Fruit fly (Drosophila melanogaster) whole organism, embryonic: ENCODE measurements around the gene CG32040.

Experiments used
- Aef1 ChIP-seq: fragments of 200-800 bp; sonication (Bioruptor generic); IDR thresholded peaks from 3 replicates; pipeline ENCODE4 v1.3.6; 2022; ENCODE audit warnings: missing biosample characterization, missing genetic modification characterization
- Atf6 ChIP-seq: fragments of 200-800 bp; sonication (Bioruptor generic); IDR thresholded peaks from 2 replicates; pipeline ENCODE4 v1.3.6; 2022; ENCODE audit warnings: missing biosample characterization, missing genetic modification characterization
- Awh ChIP-seq: fragments of 200-800 bp; sonication (Bioruptor generic); IDR thresholded peaks from 2 replicates; pipeline ENCODE4, ENCODE4 v1.3.6; 2022; ENCODE audit warnings: missing biosample characterization, missing genetic modification characterization
- B-H2 ChIP-seq: fragments of 200-800 bp; sonication (Bioruptor generic); optimal IDR thresholded peaks from 2 replicates; lab custom pipeline; 2018; ENCODE audit warnings: missing biosample characterization, mild to moderate bottlenecking, missing genetic modification characterization
- CG10209 ChIP-seq: fragments of 200-800 bp; sonication (Bioruptor generic); optimal IDR thresholded peaks from 3 replicates; lab custom pipeline; 2017; ENCODE audit warnings: missing biosample characterization, mild to moderate bottlenecking, missing genetic modification characterization, missing genetic modification reagents
- CG12236 ChIP-seq: fragments of 200-800 bp; sonication (Bioruptor generic); optimal IDR thresholded peaks from 2 replicates; lab custom pipeline; 2016; ENCODE audit warnings: missing biosample characterization, missing genetic modification characterization
- CG12299 ChIP-seq: fragments of 200-800 bp; sonication (Bioruptor generic); optimal IDR thresholded peaks from 2 replicates; lab custom pipeline; 2018; ENCODE audit warnings: missing biosample characterization, mild to moderate bottlenecking, missing genetic modification characterization
- CG1233 ChIP-seq: fragments of 200-800 bp; sonication (Bioruptor generic); optimal IDR thresholded peaks from 4 replicates; lab custom pipeline; 2018; ENCODE audit warnings: missing biosample characterization, mild to moderate bottlenecking, missing genetic modification characterization
- CG13894 ChIP-seq: fragments of 200-800 bp; sonication (Bioruptor generic); optimal IDR thresholded peaks from 3 replicates; lab custom pipeline; 2018; ENCODE audit warnings: missing biosample characterization, mild to moderate bottlenecking, missing genetic modification characterization, moderate library complexity
- CG17328 ChIP-seq: fragments of 200-800 bp; sonication (Bioruptor generic); IDR thresholded peaks from 2 replicates; pipeline ENCODE4 v1.3.6; 2022; ENCODE audit warnings: missing biosample characterization, missing genetic modification characterization
- CG17361 ChIP-seq: fragments of 200-800 bp; sonication (Bioruptor generic); IDR thresholded peaks from 3 replicates; pipeline ENCODE4 v1.3.6; 2022; ENCODE audit warnings: missing biosample characterization, missing genetic modification characterization
- CG18011 ChIP-seq: fragments of 200-800 bp; sonication (Bioruptor generic); optimal IDR thresholded peaks from 2 replicates; lab custom pipeline; 2017; ENCODE audit warnings: missing biosample characterization, missing genetic modification characterization, mild to moderate bottlenecking, moderate library complexity, missing genotype
- CG2116 ChIP-seq: fragments of 200-800 bp; sonication (Bioruptor generic); optimal IDR thresholded peaks from 3 replicates; lab custom pipeline; 2018; ENCODE audit warnings: missing biosample characterization, mild to moderate bottlenecking, missing genetic modification characterization
- CG2120 ChIP-seq: fragments of 200-800 bp; sonication (Bioruptor generic); optimal IDR thresholded peaks from 3 replicates; lab custom pipeline; 2016; ENCODE audit warnings: missing biosample characterization, missing genetic modification characterization
- CG32767 ChIP-seq: fragments of 200-800 bp; sonication (Bioruptor generic); IDR thresholded peaks from 2 replicates; pipeline ENCODE4 v1.3.6; 2022; ENCODE audit warnings: missing biosample characterization, missing genetic modification characterization
- CG34376 ChIP-seq: fragments of 200-800 bp; sonication (Bioruptor generic); optimal IDR thresholded peaks from 2 replicates; lab custom pipeline; 2018; ENCODE audit warnings: missing biosample characterization, mild to moderate bottlenecking, missing genetic modification characterization
- CG34422 ChIP-seq: fragments of 200-800 bp; sonication (Bioruptor generic); IDR thresholded peaks from 3 replicates; pipeline ENCODE4 v1.3.6; 2022; ENCODE audit warnings: missing biosample characterization, missing genetic modification characterization
- CG3847 ChIP-seq: fragments of 200-800 bp; sonication (Bioruptor generic); IDR thresholded peaks from 2 replicates; pipeline ENCODE4 v1.3.6; 2022; ENCODE audit warnings: missing biosample characterization, missing genetic modification characterization
- CG4360 ChIP-seq: fragments of 200-800 bp; sonication (Bioruptor generic); IDR thresholded peaks from 2 replicates; pipeline ENCODE4 v1.3.6; 2022; ENCODE audit warnings: missing biosample characterization, missing genetic modification characterization
- CG7928 ChIP-seq: fragments of 200-800 bp; sonication (Bioruptor generic); optimal IDR thresholded peaks from 2 replicates; lab custom pipeline; 2017; ENCODE audit warnings: missing biosample characterization, mild to moderate bottlenecking, missing genetic modification characterization
- CG8290 ChIP-seq, 3 experiments: fragments of 200-800 bp; sonication (Bioruptor generic); optimal IDR thresholded peaks; 2 replicates each; lab custom pipeline; 2016 to 2019; ENCODE audit warnings: missing biosample characterization in 3 of 3, missing genetic modification characterization in 3 of 3, mild to moderate bottlenecking in 2 of 3, moderate library complexity in 1 of 3
- Dip3 ChIP-seq: fragments of 200-800 bp; sonication (Bioruptor generic); optimal IDR thresholded peaks from 3 replicates; lab custom pipeline; 2016; ENCODE audit warnings: missing biosample characterization, missing genetic modification characterization
- Fer1 ChIP-seq: fragments of 200-800 bp; sonication (Bioruptor generic); optimal IDR thresholded peaks from 2 replicates; lab custom pipeline; 2017; ENCODE audit warnings: missing biosample characterization, mild to moderate bottlenecking, missing genetic modification characterization
- Fer2 ChIP-seq: fragments of 200-800 bp; sonication (Bioruptor generic); optimal IDR thresholded peaks from 2 replicates; lab custom pipeline; 2018; ENCODE audit warnings: missing biosample characterization, mild to moderate bottlenecking, missing genetic modification characterization, moderate library complexity
- GATAe ChIP-seq: fragments of 200-800 bp; sonication (Bioruptor generic); conservative IDR thresholded peaks from 2 replicates; pipeline ENCODE4 v1.3.6; 2022; ENCODE audit warnings: missing biosample characterization, missing genetic modification characterization
- HLH4C ChIP-seq: fragments of 200-800 bp; sonication (Bioruptor generic); IDR thresholded peaks from 3 replicates; pipeline ENCODE4 v1.3.6; 2022; ENCODE audit warnings: missing biosample characterization, missing genetic modification characterization; ENCODE audit not compliant: partially characterized antibody
- Hmx ChIP-seq: fragments of 200-800 bp; sonication (Bioruptor generic); optimal IDR thresholded peaks from 2 replicates; lab custom pipeline; 2016; ENCODE audit warnings: missing biosample characterization, missing genetic modification characterization
- Hr39 ChIP-seq: fragments of >200 bp; optimal IDR thresholded peaks from 2 replicates; lab custom pipeline; 2017
- Hsf ChIP-seq: fragments of 200-800 bp; sonication (Bioruptor generic); optimal IDR thresholded peaks from 3 replicates; lab custom pipeline; 2016; ENCODE audit warnings: missing biosample characterization, missing genetic modification characterization
- Jarid2 ChIP-seq: fragments of 200-800 bp; sonication (Bioruptor generic); optimal IDR thresholded peaks from 3 replicates; lab custom pipeline; 2017; ENCODE audit warnings: mild to moderate bottlenecking, missing biosample characterization, missing genetic modification reagents, missing genetic modification characterization
- Kr ChIP-seq: fragments of 200-800 bp; sonication (Bioruptor generic); optimal IDR thresholded peaks from 2 replicates; lab custom pipeline; 2017; ENCODE audit warnings: missing biosample characterization, mild to moderate bottlenecking, missing genetic modification characterization
- Poxn ChIP-seq: fragments of 200-800 bp; sonication (Bioruptor generic); IDR thresholded peaks from 2 replicates; pipeline ENCODE4 v1.3.6; 2022; ENCODE audit warnings: missing biosample characterization, missing genetic modification characterization
- Ptx1 ChIP-seq: fragments of 200-800 bp; sonication (Bioruptor generic); IDR thresholded peaks from 2 replicates; pipeline ENCODE4 v1.3.6; 2022; ENCODE audit warnings: missing biosample characterization, missing genetic modification characterization
- Scr ChIP-seq: fragments of 200-800 bp; sonication (Bioruptor generic); IDR thresholded peaks from 2 replicates; pipeline ENCODE4 v1.3.6; 2022; ENCODE audit warnings: missing biosample characterization, missing genetic modification characterization; ENCODE audit not compliant: partially characterized antibody
- Sry-β ChIP-seq: fragments of 200-800 bp; sonication (Bioruptor generic); optimal IDR thresholded peaks from 2 replicates; lab custom pipeline; 2018; ENCODE audit warnings: missing biosample characterization, mild to moderate bottlenecking, missing genetic modification characterization, moderate library complexity
- ase ChIP-seq: fragments of 200-800 bp; sonication (Bioruptor generic); IDR thresholded peaks from 3 replicates; pipeline ENCODE4 v1.3.6; 2022; ENCODE audit warnings: missing biosample characterization, missing genetic modification characterization
- caup ChIP-seq: fragments of 200-800 bp; sonication (Bioruptor generic); optimal IDR thresholded peaks from 3 replicates; lab custom pipeline; 2017; ENCODE audit warnings: missing biosample characterization, mild to moderate bottlenecking, missing genetic modification characterization, moderate library complexity; ENCODE audit not compliant: severe bottlenecking
- en ChIP-seq: fragments of 200-800 bp; sonication (Bioruptor generic); optimal IDR thresholded peaks from 2 replicates; lab custom pipeline; 2016; ENCODE audit warnings: missing biosample characterization, missing genetic modification characterization
- ftz-f1 ChIP-seq: fragments of 200-800 bp; sonication (Bioruptor generic); optimal IDR thresholded peaks from 2 replicates; lab custom pipeline; 2016; ENCODE audit warnings: missing biosample characterization, missing genetic modification characterization
- gsb ChIP-seq: fragments of 200-800 bp; sonication (Bioruptor generic); IDR thresholded peaks from 2 replicates; pipeline ENCODE4 v1.3.6; 2022; ENCODE audit warnings: missing biosample characterization, missing genetic modification characterization
- h ChIP-seq: fragments of >200 bp; optimal IDR thresholded peaks from 2 replicates; lab custom pipeline; 2017
- insv ChIP-seq, 2 experiments: fragments of 200-800 bp; sonication (Bioruptor generic); optimal IDR thresholded peaks; 3 replicates each; lab custom pipeline; 2016 to 2018; ENCODE audit warnings: missing biosample characterization in 2 of 2, missing genetic modification characterization in 2 of 2
- lab ChIP-seq: fragments of 200-800 bp; sonication (Bioruptor generic); optimal IDR thresholded peaks from 3 replicates; lab custom pipeline; 2017; ENCODE audit warnings: missing biosample characterization, missing genetic modification characterization, mild to moderate bottlenecking, moderate library complexity, missing genetic modification reagents
- lola ChIP-seq, 3 experiments: fragments of >200 bp in 2 of 3; fragments of 200-800 bp in 1 of 3; sonication (Bioruptor generic) in 1 of 3; optimal IDR thresholded peaks; 2 replicates each; lab custom pipeline; 2017 to 2019; ENCODE audit warnings: missing biosample characterization in 3 of 3, missing genetic modification characterization in 3 of 3, mild to moderate bottlenecking in 1 of 3, moderate library complexity in 1 of 3
- p53 ChIP-seq: fragments of 200-800 bp; sonication (Bioruptor generic); optimal IDR thresholded peaks from 2 replicates; lab custom pipeline; 2016; ENCODE audit warnings: missing biosample characterization, missing genetic modification characterization
- seq ChIP-seq: fragments of 200-800 bp; sonication (Bioruptor generic); IDR thresholded peaks from 2 replicates; pipeline ENCODE4 v1.3.6; 2022; ENCODE audit warnings: missing biosample characterization, missing genetic modification characterization
- sna ChIP-seq: fragments of 200-800 bp; sonication (Bioruptor generic); IDR thresholded peaks from 2 replicates; pipeline ENCODE4 v1.3.6; 2022; ENCODE audit warnings: missing biosample characterization, missing genetic modification characterization; ENCODE audit not compliant: partially characterized antibody
- usp ChIP-seq: fragments of >200 bp; optimal IDR thresholded peaks from 2 replicates; lab custom pipeline; 2017; ENCODE audit warnings: missing biosample characterization, missing genetic modification characterization
- vfl ChIP-seq: fragments of 200-800 bp; sonication (Bioruptor generic); optimal IDR thresholded peaks from 2 replicates; lab custom pipeline; 2016; ENCODE audit warnings: missing biosample characterization, missing genetic modification characterization

The CG32040 gene

dm6 chr3L:9383345-9384075, 29.7 kb downstream of the CG32040 start, which contains the start of gene Hsp27 (continued):
- TF ChIP-seq CG13894 = peak; percentile 93
- peak; percentile 96 for TF ChIP-seq CG12299 (tag; lab: Kevin White, UChicago)
- peak; percentile 84 for TF ChIP-seq Poxn (GFP tag; lab: Robert Waterston, UW)
- peak; percentile 97 for TF ChIP-seq CG32767 (GFP tag; lab: Robert Waterston, UW)
- TF ChIP-seq Dip3 (GFP tag; lab: Kevin White, UChicago) = peak; percentile 93
- TF ChIP-seq seq = peak; percentile 97
- peak; percentile 99 for TF ChIP-seq Awh (GFP tag; lab: Robert Waterston, UW)
- TF ChIP-seq CG34376 (GFP tag; lab: Kevin White, UChicago) = peak; percentile 94
- TF ChIP-seq gsb = peak; percentile 96
- peak; percentile 66 for TF ChIP-seq CG12236 (GFP tag; lab: Kevin White, UChicago)
- TF ChIP-seq Atf6 = peak; percentile 97
- no peak for TF ChIP-seq Scr
- peak; percentile 97 for TF ChIP-seq Fer1 (GFP tag; lab: Kevin White, UChicago)
- peak; percentile 70 for TF ChIP-seq Sry-β (GFP tag; lab: Kevin White, UChicago)
- TF ChIP-seq en (GFP tag; lab: Kevin White, UChicago) = peak; percentile 65
- peak; percentile 97 for TF ChIP-seq CG2120 (GFP tag; lab: Kevin White, UChicago)
- peak; percentile 98 for TF ChIP-seq Aef1
- TF ChIP-seq Fer2 (tag; lab: Kevin White, UChicago) = peak; percentile 88
- TF ChIP-seq insv (GFP tag; optimal IDR thresholded peaks at IDR 0.05; lab: Kevin White, UChicago) = peak in 1 of 2 experiments; percentile 27
- peak; percentile 81 for TF ChIP-seq ftz-f1 (GFP tag; lab: Kevin White, UChicago)
- peak; percentile 82 for TF ChIP-seq CG2116
- TF ChIP-seq lab (GFP tag; lab: Kevin White, UChicago) = peak; percentile 99
- peak; percentile 92 for TF ChIP-seq GATAe (GFP tag; lab: Robert Waterston, UW)
- TF ChIP-seq p53 (GFP tag; lab: Kevin White, UChicago) = peak; percentile 76
- TF ChIP-seq lola (GFP tag; optimal IDR thresholded peaks at IDR 0.05; lab: Kevin White, UChicago) = peak in 1 of 3 experiments; percentile 95
- peak; percentile 98 for TF ChIP-seq CG10209 (GFP tag; lab: Kevin White, UChicago)
- TF ChIP-seq CG3847 (GFP tag; lab: Robert Waterston, UW) = peak; percentile 96
- peak; percentile 97 for TF ChIP-seq vfl (GFP tag; lab: Kevin White, UChicago)
- TF ChIP-seq Ptx1 (GFP tag; lab: Robert Waterston, UW) = peak; percentile 99
- peak; percentile 97 for TF ChIP-seq CG1233 (GFP tag; lab: Kevin White, UChicago)
- TF ChIP-seq h = no peak
- peak; percentile 83 for TF ChIP-seq Hmx (GFP tag; lab: Kevin White, UChicago)
- no peak for TF ChIP-seq sna (GFP tag; lab: Robert Waterston, UW)
- peak; percentile 98 for TF ChIP-seq ase (GFP tag; lab: Robert Waterston, UW)
- TF ChIP-seq CG34422 (GFP tag; lab: Robert Waterston, UW) = peak; percentile 99
- TF ChIP-seq CG17361 (GFP tag; lab: Robert Waterston, UW) = peak; percentile 99
- peak; percentile 75 for TF ChIP-seq B-H2
- peak; percentile 98 for TF ChIP-seq CG17328 (GFP tag; lab: Robert Waterston, UW)
- no peak for TF ChIP-seq Hr39 (lab: Kevin White, UChicago)
- TF ChIP-seq usp (GFP tag; lab: Kevin White, UChicago) = no peak
- TF ChIP-seq CG7928 (GFP tag; lab: Kevin White, UChicago) = peak; percentile 82
- peak; percentile 93 for TF ChIP-seq Jarid2 (GFP tag; lab: Kevin White, UChicago)
- TF ChIP-seq caup = peak; percentile 95
- TF ChIP-seq CG4360 (GFP tag; lab: Robert Waterston, UW) = peak; percentile 86
- TF ChIP-seq Kr (GFP tag; lab: Kevin White, UChicago) = peak; percentile 33
- peak; percentile 95 for TF ChIP-seq CG8290 (GFP tag; optimal IDR thresholded peaks at IDR 0.05; lab: Kevin White, UChicago)
- TF ChIP-seq CG8290 (tag; optimal IDR thresholded peaks at IDR 0.05; lab: Kevin White, UChicago) = peak in 1 of 2 experiments; percentile 66
- no peak for TF ChIP-seq HLH4C (GFP tag; lab: Robert Waterston, UW)
- TF ChIP-seq CG18011 = peak; percentile 89
- peak; percentile 97 for TF ChIP-seq Hsf (GFP tag; lab: Kevin White, UChicago)
